Fruit fly (Drosophila melanogaster) whole organism, prepupa: Measurements from ENCODE around the gene CG16779.

ENCODE experiments used
- CG10631 ChIP-seq: fragments of 200-800 bp; sonication (Bioruptor generic); optimal IDR thresholded peaks from 2 replicates; lab custom pipeline; 2016; ENCODE audit warnings: missing biosample characterization, missing genetic modification characterization
- CG11294 ChIP-seq: fragments of 200-800 bp; sonication (Bioruptor generic); IDR thresholded peaks from 2 replicates; pipeline ENCODE4 v1.3.6; 2022; ENCODE audit warnings: missing biosample characterization, missing genetic modification characterization
- CG11902 ChIP-seq: fragments of 200-800 bp; sonication (Bioruptor generic); optimal IDR thresholded peaks from 3 replicates; lab custom pipeline; 2016; ENCODE audit warnings: missing biosample characterization, missing genetic modification characterization
- CG15336 ChIP-seq: fragments of 200-800 bp; sonication (Bioruptor generic); IDR thresholded peaks from 2 replicates; pipeline ENCODE4 v1.3.6; 2022; ENCODE audit warnings: missing biosample characterization, missing genetic modification characterization
- CG16779 ChIP-seq: fragments of 200-800 bp; sonication (Bioruptor generic); optimal IDR thresholded peaks from 3 replicates; lab custom pipeline; 2017; ENCODE audit warnings: missing biosample characterization, mild to moderate bottlenecking, missing genetic modification characterization
- CG31627 ChIP-seq: fragments of 200-800 bp; sonication (Bioruptor generic); optimal IDR thresholded peaks from 3 replicates; lab custom pipeline; 2016; ENCODE audit warnings: missing biosample characterization, missing genetic modification characterization
- CG32006 ChIP-seq: fragments of 200-800 bp; sonication (Bioruptor generic); optimal IDR thresholded peaks from 3 replicates; lab custom pipeline; 2017; ENCODE audit warnings: missing biosample characterization, mild to moderate bottlenecking, missing genetic modification characterization
- CG3919 ChIP-seq: fragments of 200-800 bp; sonication (Bioruptor generic); optimal IDR thresholded peaks from 3 replicates; lab custom pipeline; 2016; ENCODE audit warnings: missing biosample characterization, missing genetic modification characterization
- CG4318 ChIP-seq: fragments of 200-800 bp; sonication (Bioruptor generic); optimal IDR thresholded peaks from 3 replicates; lab custom pipeline; 2017; ENCODE audit warnings: missing biosample characterization, mild to moderate bottlenecking, missing genetic modification characterization
- CG6276 ChIP-seq: fragments of 200-800 bp; sonication (Bioruptor generic); optimal IDR thresholded peaks from 2 replicates; lab custom pipeline; 2017; ENCODE audit warnings: missing biosample characterization, mild to moderate bottlenecking, missing genetic modification characterization
- CG6792 ChIP-seq: fragments of 200-800 bp; sonication (Bioruptor generic); optimal IDR thresholded peaks from 3 replicates; lab custom pipeline; 2016; ENCODE audit warnings: missing biosample characterization, missing genetic modification characterization
- CG6854 ChIP-seq: fragments of 200-800 bp; sonication (Bioruptor generic); optimal IDR thresholded peaks from 2 replicates; lab custom pipeline; 2017; ENCODE audit warnings: missing biosample characterization, mild to moderate bottlenecking, missing genetic modification characterization
- CG8119 ChIP-seq: fragments of 200-800 bp; sonication (Bioruptor generic); IDR thresholded peaks from 3 replicates; pipeline ENCODE4 v1.3.6; 2022; ENCODE audit warnings: missing biosample characterization, missing genetic modification characterization
- CG8319 ChIP-seq: fragments of 200-800 bp; sonication (Bioruptor generic); optimal IDR thresholded peaks from 3 replicates; lab custom pipeline; 2016; ENCODE audit warnings: missing biosample characterization, missing genetic modification characterization
- CG8632 ChIP-seq: fragments of 200-800 bp; sonication (Bioruptor generic); optimal IDR thresholded peaks from 3 replicates; lab custom pipeline; 2016; ENCODE audit warnings: missing biosample characterization, missing genetic modification characterization
- Eip75B ChIP-seq: fragments of 200-800 bp; sonication (Bioruptor generic); optimal IDR thresholded peaks from 3 replicates; lab custom pipeline; 2016; ENCODE audit warnings: missing biosample characterization, missing genetic modification characterization
- Eip78C ChIP-seq: fragments of 200-800 bp; sonication (Bioruptor generic); peaks from one replicate; lab custom pipeline; 2016; ENCODE audit warnings: missing biosample characterization, missing genetic modification characterization
- Ets21C ChIP-seq: fragments of 200-800 bp; sonication (Bioruptor generic); optimal IDR thresholded peaks from 3 replicates; lab custom pipeline; 2016; ENCODE audit warnings: missing biosample characterization, missing genetic modification characterization
- Ets96B ChIP-seq: fragments of 200-800 bp; optimal IDR thresholded peaks from 2 replicates; lab custom pipeline; 2019; ENCODE audit warnings: missing biosample characterization, mild to moderate bottlenecking, missing genetic modification characterization, moderate library complexity
- Gug ChIP-seq: fragments of 200-800 bp; sonication (Bioruptor generic); IDR thresholded peaks from 2 replicates; pipeline ENCODE4 v1.3.6; 2022; ENCODE audit warnings: missing biosample characterization, missing genetic modification characterization
- Hr38 ChIP-seq: sonication (Bioruptor generic); optimal IDR thresholded peaks from 2 replicates; lab custom pipeline; 2016; ENCODE audit warnings: missing biosample characterization, missing genetic modification characterization
- Hr39 ChIP-seq: fragments of 200-800 bp; sonication (Bioruptor generic); optimal IDR thresholded peaks from 2 replicates; lab custom pipeline; 2016; ENCODE audit warnings: missing biosample characterization, missing genetic modification characterization
- Lpt ChIP-seq: fragments of 200-800 bp; sonication (Bioruptor generic); optimal IDR thresholded peaks from 3 replicates; lab custom pipeline; 2016; ENCODE audit warnings: missing biosample characterization, missing genetic modification characterization
- Met ChIP-seq: fragments of 200-800 bp; sonication (Bioruptor generic); optimal IDR thresholded peaks from 3 replicates; lab custom pipeline; 2016; ENCODE audit warnings: missing biosample characterization, missing genetic modification characterization
- OdsH ChIP-seq: fragments of 200-800 bp; sonication (Bioruptor generic); optimal IDR thresholded peaks from 3 replicates; lab custom pipeline; 2016; ENCODE audit warnings: missing biosample characterization, missing genetic modification characterization
- Smox ChIP-seq: fragments of 200-800 bp; sonication (Bioruptor generic); optimal IDR thresholded peaks from 3 replicates; lab custom pipeline; 2016; ENCODE audit warnings: missing biosample characterization, missing genetic modification characterization
- Sox102F ChIP-seq: fragments of 200-800 bp; sonication (Bioruptor generic); optimal IDR thresholded peaks from 2 replicates; lab custom pipeline; 2016; ENCODE audit warnings: missing biosample characterization, mild to moderate bottlenecking, missing genetic modification characterization
- Sox14 ChIP-seq: fragments of 200-800 bp; sonication (Bioruptor generic); optimal IDR thresholded peaks from 3 replicates; lab custom pipeline; 2016; ENCODE audit warnings: missing biosample characterization, missing genetic modification characterization
- Sox15 ChIP-seq: fragments of 200-800 bp; sonication (Bioruptor generic); optimal IDR thresholded peaks from 3 replicates; lab custom pipeline; 2016; ENCODE audit warnings: missing biosample characterization, missing genetic modification characterization
- cyc ChIP-seq: fragments of 200-800 bp; sonication (Bioruptor generic); optimal IDR thresholded peaks from 3 replicates; lab custom pipeline; 2016; ENCODE audit warnings: missing biosample characterization, missing genetic modification characterization
- dsx ChIP-seq: fragments of 200-800 bp; optimal IDR thresholded peaks from 3 replicates; lab custom pipeline; 2019; ENCODE audit warnings: missing biosample characterization, mild to moderate bottlenecking, missing genetic modification characterization, moderate library complexity; ENCODE audit not compliant: poor library complexity, severe bottlenecking
- eg ChIP-seq: fragments of 200-800 bp; sonication (Bioruptor generic); IDR thresholded peaks from 3 replicates; pipeline ENCODE4 v1.3.6; 2022; ENCODE audit warnings: missing biosample characterization, missing genetic modification characterization
- fkh ChIP-seq: fragments of 200-800 bp; sonication (Bioruptor generic); optimal IDR thresholded peaks from 3 replicates; lab custom pipeline; 2017; ENCODE audit warnings: missing biosample characterization, mild to moderate bottlenecking, missing genetic modification characterization, moderate library complexity
- net ChIP-seq: fragments of 200-800 bp; sonication (Bioruptor generic); optimal IDR thresholded peaks from 3 replicates; lab custom pipeline; 2016; ENCODE audit warnings: missing biosample characterization, missing genetic modification characterization
- salr ChIP-seq, 2 experiments: fragments of 200-800 bp; sonication (Bioruptor generic); optimal IDR thresholded peaks; 3 replicates each; lab custom pipeline; 2016 to 2018; ENCODE audit warnings: missing biosample characterization in 2 of 2, missing genetic modification characterization in 2 of 2, mild to moderate bottlenecking in 1 of 2
- spab ChIP-seq: fragments of 200-800 bp; sonication (Bioruptor generic); optimal IDR thresholded peaks from 2 replicates; lab custom pipeline; 2017; ENCODE audit warnings: missing biosample characterization, mild to moderate bottlenecking, missing genetic modification characterization, missing genetic modification reagents
- ss ChIP-seq, 2 experiments: fragments of 200-800 bp; sonication (Bioruptor generic); optimal IDR thresholded peaks; 2 replicates in 1 of 2; 3 replicates in 1 of 2; lab custom pipeline; 2017 to 2018; ENCODE audit warnings: mild to moderate bottlenecking in 2 of 2, missing biosample characterization in 2 of 2, missing genetic modification characterization in 2 of 2, moderate library complexity in 1 of 2
- vri ChIP-seq: fragments of 200-800 bp; sonication (Bioruptor generic); optimal IDR thresholded peaks from 3 replicates; lab custom pipeline; 2016; ENCODE audit warnings: missing biosample characterization, mild to moderate bottlenecking, missing genetic modification characterization

The CG16779 gene

DNA sequence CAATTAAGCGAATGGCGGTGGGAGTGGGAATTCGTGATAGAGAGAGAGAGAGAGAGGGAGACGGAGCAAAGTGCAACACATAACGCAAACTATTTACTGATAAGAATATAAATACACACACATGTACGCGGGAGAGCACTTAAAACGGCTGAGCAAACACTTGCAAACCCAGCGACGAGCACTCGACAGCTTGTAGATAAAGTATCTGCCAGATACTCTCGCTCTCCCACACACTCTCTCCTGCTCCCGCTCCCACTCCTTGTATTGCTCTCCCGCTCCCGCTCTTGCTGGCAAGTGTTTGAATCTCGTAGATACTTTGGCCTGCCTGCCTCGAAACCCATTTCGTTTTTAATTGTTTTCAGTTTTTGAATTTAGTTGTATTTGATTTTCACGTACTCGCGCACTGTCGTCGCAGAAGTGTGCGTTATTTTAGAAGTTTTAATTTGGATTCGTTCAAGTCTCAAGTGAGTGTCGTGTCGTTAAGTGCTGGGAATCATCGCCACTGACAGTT is 65.2 kb downstream of the CG16779 start (continued):
- TF ChIP-seq CG8119 (GFP tag; lab: Robert Waterston, UW) = peak; percentile 71; the same call in 2 of the 3 replicates
- TF ChIP-seq CG15336 (GFP tag; lab: Robert Waterston, UW) = peak; percentile 80
- peak; percentile 62 for TF ChIP-seq Lpt
- no peak for TF ChIP-seq CG4318 (GFP tag; lab: Kevin White, UChicago)
- TF ChIP-seq cyc (GFP tag; lab: Kevin White, UChicago) = no peak
- TF ChIP-seq Sox102F (GFP tag; lab: Kevin White, UChicago) = peak; percentile 41
- TF ChIP-seq CG8632 = peak; percentile 26
- TF ChIP-seq salr (GFP tag; optimal IDR thresholded peaks at IDR 0.05; lab: Kevin White, UChicago) = peak in 1 of 2 experiments; percentile 50
- TF ChIP-seq, all 60 proteins: peak for 35

DNA sequence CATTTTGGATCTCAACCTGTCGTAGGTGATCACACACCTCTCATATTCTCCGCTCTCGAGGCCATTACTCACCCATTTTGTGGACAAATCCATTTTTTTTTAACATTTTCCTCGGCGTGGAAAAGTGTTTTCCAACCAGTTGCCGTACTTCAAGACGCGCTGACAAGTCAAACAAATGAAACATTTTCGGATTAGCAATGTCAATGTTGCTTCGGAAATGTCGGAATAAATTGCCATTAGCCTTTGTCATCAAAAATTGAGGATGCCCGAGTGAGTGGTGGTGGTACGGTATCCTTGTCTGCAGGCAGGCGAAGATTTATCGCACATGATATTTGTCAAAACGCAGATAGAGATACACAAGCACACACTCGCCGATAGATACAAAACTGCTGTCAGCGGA is 66.1 kb downstream of the CG16779 start:
- TF ChIP-seq fkh (GFP tag; lab: Kevin White, UChicago) (peak; percentile 61), spab (GFP tag; lab: Kevin White, UChicago) (no peak), CG10631 (GFP tag; lab: Kevin White, UChicago) (no peak), vri (no peak), CG32006 (no peak), CG6276 (GFP tag; lab: Kevin White, UChicago) (no peak), CG31627 (GFP tag; lab: Kevin White, UChicago) (no peak), CG11294 (GFP tag; lab: Robert Waterston, UW) (no peak)

DNA sequence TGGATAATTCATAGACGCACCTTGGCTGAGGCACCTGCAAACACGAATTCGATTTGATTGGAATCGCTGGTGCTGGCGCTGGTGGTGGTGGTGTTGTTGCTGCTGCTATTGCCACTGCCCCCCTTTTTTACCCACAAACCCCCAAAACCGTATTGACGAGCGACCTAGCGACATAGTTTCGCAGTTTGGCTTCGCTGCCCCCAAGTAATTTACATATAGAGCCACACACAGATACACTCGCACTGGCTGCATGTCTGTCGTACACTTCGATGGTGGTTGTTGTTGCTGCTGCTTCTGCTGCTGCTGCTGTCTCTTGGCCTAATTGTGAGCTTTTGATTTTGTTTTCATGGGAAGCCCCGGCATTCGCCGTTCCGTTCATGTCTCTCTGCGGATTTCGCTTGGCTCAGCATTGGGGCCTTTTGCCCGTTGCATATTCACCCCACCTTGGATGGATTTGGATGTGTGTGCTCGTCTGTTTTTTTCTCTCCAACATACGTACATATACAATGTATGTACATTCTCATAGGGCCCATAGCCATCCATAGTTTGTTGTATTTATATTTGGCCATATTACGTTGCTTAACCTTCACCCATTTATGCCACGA is 69.3 kb downstream of the CG16779 start:
- 0 out of 3 replicates have a peak, but pooled peaks have one; percentile 21 for TF ChIP-seq CG8119 (GFP tag; lab: Robert Waterston, UW)
- no peak for TF ChIP-seq CG11294 (GFP tag; lab: Robert Waterston, UW)
- no peak for TF ChIP-seq CG8319 (GFP tag; lab: Kevin White, UChicago)
- no peak for TF ChIP-seq CG6792 (GFP tag; lab: Kevin White, UChicago)
- TF ChIP-seq Hr39 = no peak
- no peak for TF ChIP-seq CG10631 (GFP tag; lab: Kevin White, UChicago)

DNA sequence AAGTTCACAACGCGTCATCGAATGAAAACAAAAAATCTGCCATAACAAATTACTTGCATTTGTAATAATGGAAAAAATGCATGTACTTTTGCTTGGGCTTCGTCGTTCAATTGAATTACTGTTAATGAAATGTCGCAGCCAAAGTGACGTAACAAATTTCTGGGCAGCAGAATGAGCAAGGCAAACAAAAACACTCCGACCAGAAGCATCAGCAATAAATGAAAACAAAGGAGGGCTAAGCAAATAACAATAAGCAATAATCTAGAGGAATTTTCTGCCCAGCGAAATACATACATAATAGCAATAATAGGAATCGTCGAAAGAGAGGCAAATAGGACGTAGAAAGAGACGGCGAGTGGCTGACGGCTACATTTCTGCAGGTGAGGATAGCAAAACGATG is 71.1 kb downstream of the CG16779 start:
- TF ChIP-seq spab (GFP tag; lab: Kevin White, UChicago) (no peak), Eip78C (GFP tag; lab: Kevin White, UChicago) (peak; percentile 54), CG16779 (peak; percentile 14), vri (peak; percentile 27), CG15336 (GFP tag; lab: Robert Waterston, UW) (no peak), net (GFP tag; lab: Kevin White, UChicago) (no peak), Sox15 (GFP tag; lab: Kevin White, UChicago) (no peak)

DNA sequence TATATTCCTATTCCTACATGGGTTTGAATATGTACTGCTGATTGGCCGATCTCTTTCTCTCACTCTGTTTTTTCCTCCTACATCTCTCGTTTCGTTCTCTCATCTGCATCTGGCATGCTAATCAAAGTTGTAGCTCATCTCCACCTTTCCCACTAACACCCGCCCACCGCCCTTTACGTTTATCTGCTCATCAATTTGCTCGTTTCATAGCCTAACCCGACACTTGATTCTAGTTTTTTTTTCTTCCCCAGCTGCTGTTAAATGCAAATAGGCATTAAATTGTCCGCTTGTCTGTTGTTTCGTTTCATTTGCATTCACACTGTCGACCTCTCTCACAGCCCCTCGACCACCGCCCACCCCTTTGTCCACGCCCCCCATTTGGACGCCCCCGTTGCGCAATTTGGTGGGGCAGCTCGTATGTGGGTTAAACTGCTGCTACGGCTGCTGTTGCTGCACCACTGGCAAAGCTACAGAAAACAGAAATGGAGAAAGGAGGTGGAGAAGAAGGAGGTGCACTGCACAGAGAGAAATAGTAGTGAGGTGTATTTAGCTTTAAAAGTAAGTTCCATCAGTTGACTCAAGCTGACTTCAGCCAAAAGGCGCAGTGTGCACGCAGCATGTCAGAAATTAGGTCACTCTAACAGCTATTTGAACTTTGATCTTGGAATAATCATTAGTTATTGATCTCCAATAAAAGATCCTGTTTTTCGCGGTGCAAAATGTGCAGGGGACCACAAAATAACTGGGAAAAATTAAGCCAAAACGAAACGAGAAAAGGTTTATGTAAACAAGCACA is 72.8 kb downstream of the CG16779 start:
- TF ChIP-seq Sox14 (GFP tag; lab: Kevin White, UChicago) (peak; percentile 6), ss (GFP tag; optimal IDR thresholded peaks at IDR 0.05; lab: Kevin White, UChicago) (no peak), CG6276 (GFP tag; lab: Kevin White, UChicago) (peak; percentile 58), OdsH (peak; percentile 56), CG6854 (GFP tag; lab: Kevin White, UChicago) (no peak), Hr38 (GFP tag; lab: Kevin White, UChicago) (no peak), cyc (GFP tag; lab: Kevin White, UChicago) (peak; percentile 6), Gug (GFP tag; lab: Robert Waterston, UW) (peak; percentile 55; the same call in 1 of the 2 replicates), CG6792 (GFP tag; lab: Kevin White, UChicago) (peak; percentile 23), vri (no peak), Eip78C (GFP tag; lab: Kevin White, UChicago) (peak; percentile 58), Eip75B (GFP tag; lab: Kevin White, UChicago) (peak; percentile 31), CG3919 (GFP tag; lab: Kevin White, UChicago) (peak; percentile 37), net (GFP tag; lab: Kevin White, UChicago) (peak; percentile 46), Met (GFP tag; lab: Kevin White, UChicago) (peak; percentile 15), CG15336 (GFP tag; lab: Robert Waterston, UW) (peak; percentile 66), Ets21C (no peak), Smox (GFP tag; lab: Kevin White, UChicago) (no peak), Ets96B (tag; lab: Kevin White, UChicago) (peak; percentile 0), salr (GFP tag; optimal IDR thresholded peaks at IDR 0.05; lab: Kevin White, UChicago) (peak in 1 of 2 experiments; percentile 14), CG32006 (peak; percentile 73), spab (GFP tag; lab: Kevin White, UChicago) (no peak), CG11902 (GFP tag; lab: Kevin White, UChicago) (peak; percentile 8), eg (GFP tag; lab: Robert Waterston, UW) (peak; percentile 80; the same call in 2 of the 3 replicates), dsx (GFP tag; lab: Kevin White, UChicago) (no peak), Sox15 (GFP tag; lab: Kevin White, UChicago) (peak; percentile 8)
